Fruit fly (Drosophila melanogaster): Measurements from ENCODE around the gene CG7387.

Gene CG7387

dm6 chr3L:8158715-8159380 is 34.1 kb downstream of the CG7387 start, which contains the start of gene CG42445:
TSS of gene CG42445 (minus strand) at chr3L:8158900.
- TF ChIP-seq CG10669 (GFP tag; optimal IDR thresholded peaks at IDR 0.05), result no peak
- no peak for TF ChIP-seq Eip75B (GFP tag; optimal IDR thresholded peaks at IDR 0.05)
- no peak for TF ChIP-seq CG11294 (GFP tag; IDR thresholded peaks at IDR 0.05)
- TF ChIP-seq eg (GFP tag; IDR thresholded peaks at IDR 0.05), result no peak
- TF ChIP-seq acj6 (GFP tag; optimal IDR thresholded peaks at IDR 0.05), result no peak
- TF ChIP-seq lz (GFP tag; optimal IDR thresholded peaks at IDR 0.05), result no peak
- TF ChIP-seq CG3919 (GFP tag; optimal IDR thresholded peaks at IDR 0.05), result no peak
- TF ChIP-seq Eip78C (GFP tag), result no peak
- no peak for TF ChIP-seq CG6808 (GFP tag; optimal IDR thresholded peaks at IDR 0.05)
- no peak for TF ChIP-seq CG3032 (tag; optimal IDR thresholded peaks at IDR 0.05)
- no peak for TF ChIP-seq spab (GFP tag; optimal IDR thresholded peaks at IDR 0.05)
- TF ChIP-seq CG8319 (GFP tag; optimal IDR thresholded peaks at IDR 0.05), result no peak
- peak; percentile 48 for TF ChIP-seq svp (GFP tag)
- TF ChIP-seq CG6792 (GFP tag; optimal IDR thresholded peaks at IDR 0.05), result no peak
- no peak for TF ChIP-seq topi (GFP tag; optimal IDR thresholded peaks at IDR 0.05)
- peak; percentile 42 for TF ChIP-seq fkh (GFP tag; optimal IDR thresholded peaks at IDR 0.05)
- no peak for TF ChIP-seq Smox (GFP tag; optimal IDR thresholded peaks at IDR 0.05)
- no peak for TF ChIP-seq CG6276 (GFP tag; optimal IDR thresholded peaks at IDR 0.05)
- TF ChIP-seq Hr4 (GFP tag; optimal IDR thresholded peaks at IDR 0.05), result no peak
- no peak for TF ChIP-seq vri (GFP tag; optimal IDR thresholded peaks at IDR 0.05)
- peak; percentile 80 for TF ChIP-seq achi (GFP tag; optimal IDR thresholded peaks at IDR 0.05)

- TF ChIP-seq Hr4 (GFP tag; optimal IDR thresholded peaks at IDR 0.05) (no peak), CG11902 (GFP tag; optimal IDR thresholded peaks at IDR 0.05) (peak; percentile 41), salr (GFP tag; optimal IDR thresholded peaks at IDR 0.05) (no peak), Hr38 (GFP tag; optimal IDR thresholded peaks at IDR 0.05) (no peak), CG10669 (GFP tag; optimal IDR thresholded peaks at IDR 0.05) (peak; percentile 58), vri (GFP tag; optimal IDR thresholded peaks at IDR 0.05) (peak; percentile 24), CG6163 (GFP tag; IDR thresholded peaks at IDR 0.05) (peak; percentile 48; the same call in 1 of the 3 replicates), CG3032 (tag; optimal IDR thresholded peaks at IDR 0.05) (peak; percentile 38), CG6854 (GFP tag; optimal IDR thresholded peaks at IDR 0.05) (no peak), Smox (GFP tag; optimal IDR thresholded peaks at IDR 0.05) (peak; percentile 59), CG3919 (GFP tag; optimal IDR thresholded peaks at IDR 0.05) (peak; percentile 64), CG8632 (GFP tag; optimal IDR thresholded peaks at IDR 0.05) (peak; percentile 62), fd85E (GFP tag; optimal IDR thresholded peaks at IDR 0.05) (no peak), dac (GFP tag; optimal IDR thresholded peaks at IDR 0.05) (no peak), CG10631 (GFP tag; optimal IDR thresholded peaks at IDR 0.05) (peak; percentile 53), Eip93F (GFP tag; optimal IDR thresholded peaks at IDR 0.05) (no peak), cyc (GFP tag; optimal IDR thresholded peaks at IDR 0.05) (peak; percentile 43), CG9139 (GFP tag; optimal IDR thresholded peaks at IDR 0.05) (peak; percentile 21), pdm3 (GFP tag; optimal IDR thresholded peaks at IDR 0.05) (peak; percentile 51), Ets96B (tag; optimal IDR thresholded peaks at IDR 0.05) (peak; percentile 30), Blimp-1 (GFP tag; optimal IDR thresholded peaks at IDR 0.05) (peak; percentile 4), CG8119 (GFP tag; IDR thresholded peaks at IDR 0.05) (no peak), acj6 (GFP tag; optimal IDR thresholded peaks at IDR 0.05) (peak; percentile 45), CG4318 (GFP tag; optimal IDR thresholded peaks at IDR 0.05) (no peak), dsx (GFP tag; optimal IDR thresholded peaks at IDR 0.05; ENCODE audit: poor library complexity, severe bottlenecking) (peak; percentile 18), Eip78C (GFP tag) (peak; percentile 95), Hr39 (GFP tag; optimal IDR thresholded peaks at IDR 0.05) (peak; percentile 55), spab (GFP tag; optimal IDR thresholded peaks at IDR 0.05) (no peak), Sox14 (GFP tag; optimal IDR thresholded peaks at IDR 0.05) (peak; percentile 64), CG11294 (GFP tag; IDR thresholded peaks at IDR 0.05) (no peak), Ets21C (GFP tag; optimal IDR thresholded peaks at IDR 0.05) (peak; percentile 42), Sox102F (GFP tag; optimal IDR thresholded peaks at IDR 0.05) (peak; percentile 45), fd59A (GFP tag; optimal IDR thresholded peaks at IDR 0.05) (peak; percentile 28), ss (GFP tag; optimal IDR thresholded peaks at IDR 0.05) (peak in 1 of 2 experiments; percentile 50), CG15336 (GFP tag; IDR thresholded peaks at IDR 0.05) (no peak), CG8319 (GFP tag; optimal IDR thresholded peaks at IDR 0.05) (peak; percentile 17), CG6792 (GFP tag; optimal IDR thresholded peaks at IDR 0.05) (peak; percentile 65), Gug (GFP tag; IDR thresholded peaks at IDR 0.05) (no peak), CG11762 (GFP tag; optimal IDR thresholded peaks at IDR 0.05; ENCODE audit: insufficient read depth) (peak; percentile 41)
Observed at dm6 chr3L:8157079-8157478, 35.8 kb downstream of the CG7387 start.
